Fruit fly (Drosophila melanogaster) whole organism, embryonic: ENCODE results near the gene Tom40.

Experiments used
- BEAF-32 ChIP-seq: fragments of 200-800 bp; sonication (Bioruptor generic); optimal IDR thresholded peaks from 3 replicates; lab custom pipeline; 2017; ENCODE audit warnings: missing biosample characterization, missing genetic modification characterization, mild to moderate bottlenecking, moderate library complexity, missing genetic modification reagents
- Bdp1 ChIP-seq: fragments of 200-800 bp; sonication (Bioruptor generic); optimal IDR thresholded peaks from 3 replicates; lab custom pipeline; 2016; ENCODE audit warnings: missing biosample characterization, missing genetic modification characterization
- Bgb ChIP-seq: fragments of 200-800 bp; sonication (Bioruptor generic); IDR thresholded peaks from 2 replicates; pipeline ENCODE4 v1.3.6; 2022; ENCODE audit warnings: missing biosample characterization, missing genetic modification characterization; ENCODE audit not compliant: partially characterized antibody
- CG10267 ChIP-seq: fragments of 200-800 bp; sonication (Bioruptor generic); optimal IDR thresholded peaks from 2 replicates; lab custom pipeline; 2018; ENCODE audit warnings: missing biosample characterization, mild to moderate bottlenecking, missing genetic modification characterization, moderate library complexity
- CG10431 ChIP-seq: fragments of 200-800 bp; sonication (Bioruptor generic); optimal IDR thresholded peaks from 3 replicates; lab custom pipeline; 2018; ENCODE audit warnings: missing biosample characterization, mild to moderate bottlenecking, missing genetic modification characterization
- CG10543 ChIP-seq: fragments of 200-800 bp; sonication (Bioruptor generic); optimal IDR thresholded peaks from 3 replicates; lab custom pipeline; 2017; ENCODE audit warnings: missing biosample characterization, mild to moderate bottlenecking, missing genetic modification characterization, moderate library complexity
- CG11560 ChIP-seq: fragments of 200-800 bp; sonication (Bioruptor generic); IDR thresholded peaks from 3 replicates; pipeline ENCODE4 v1.3.6; 2022; ENCODE audit warnings: missing biosample characterization, missing genetic modification characterization
- CG1529 ChIP-seq: fragments of 200-800 bp; sonication (Bioruptor generic); optimal IDR thresholded peaks from 3 replicates; lab custom pipeline; 2018; ENCODE audit warnings: missing biosample characterization, missing genetic modification characterization
- CG1603 ChIP-seq: fragments of 200-800 bp; sonication (Bioruptor generic); optimal IDR thresholded peaks from 2 replicates; lab custom pipeline; 2019; ENCODE audit warnings: missing biosample characterization, mild to moderate bottlenecking, missing genetic modification characterization, moderate library complexity
- CG17186 ChIP-seq: fragments of 200-800 bp; sonication (Bioruptor generic); optimal IDR thresholded peaks from 3 replicates; lab custom pipeline; 2017; ENCODE audit warnings: missing biosample characterization, missing genetic modification reagents, missing genetic modification characterization
- CG17612 ChIP-seq: fragments of 200-800 bp; sonication (Bioruptor generic); IDR thresholded peaks from 2 replicates; pipeline ENCODE4 v1.3.6; 2022; ENCODE audit warnings: missing biosample characterization, missing genetic modification characterization
- CG2116 ChIP-seq: fragments of 200-800 bp; sonication (Bioruptor generic); optimal IDR thresholded peaks from 3 replicates; lab custom pipeline; 2018; ENCODE audit warnings: missing biosample characterization, mild to moderate bottlenecking, missing genetic modification characterization
- CG30020 ChIP-seq: fragments of 200-800 bp; optimal IDR thresholded peaks from 2 replicates; lab custom pipeline; 2019; ENCODE audit warnings: missing biosample characterization, mild to moderate bottlenecking, missing genetic modification characterization, moderate library complexity
- CG3838 ChIP-seq: fragments of 200-800 bp; sonication (Bioruptor generic); optimal IDR thresholded peaks from 3 replicates; lab custom pipeline; 2016; ENCODE audit warnings: missing biosample characterization, missing genetic modification characterization
- CG3847 ChIP-seq: fragments of 200-800 bp; sonication (Bioruptor generic); IDR thresholded peaks from 2 replicates; pipeline ENCODE4 v1.3.6; 2022; ENCODE audit warnings: missing biosample characterization, missing genetic modification characterization
- CG4360 ChIP-seq: fragments of 200-800 bp; sonication (Bioruptor generic); IDR thresholded peaks from 2 replicates; pipeline ENCODE4 v1.3.6; 2022; ENCODE audit warnings: missing biosample characterization, missing genetic modification characterization
- CG4617 ChIP-seq: fragments of 200-800 bp; sonication (Bioruptor generic); optimal IDR thresholded peaks from 3 replicates; lab custom pipeline; 2016; ENCODE audit warnings: missing biosample characterization, missing genetic modification characterization, borderline replicate concordance
- CG6765 ChIP-seq: fragments of 200-800 bp; sonication (Bioruptor generic); optimal IDR thresholded peaks from 3 replicates; lab custom pipeline; 2017; ENCODE audit warnings: missing biosample characterization, mild to moderate bottlenecking, missing genetic modification characterization
- CG8359 ChIP-seq: fragments of 200-800 bp; sonication (Bioruptor generic); optimal IDR thresholded peaks from 2 replicates; lab custom pipeline; 2017; ENCODE audit warnings: missing biosample characterization, mild to moderate bottlenecking, missing genetic modification characterization, borderline replicate concordance
- CTCF ChIP-seq: fragments of 200-800 bp; sonication (Bioruptor generic); optimal IDR thresholded peaks from 2 replicates; lab custom pipeline; 2017; ENCODE audit warnings: missing biosample characterization, mild to moderate bottlenecking, missing genetic modification characterization, moderate library complexity
- CoRest ChIP-seq: fragments of 200-800 bp; sonication (Bioruptor generic); optimal IDR thresholded peaks from 3 replicates; lab custom pipeline; 2018; ENCODE audit warnings: missing biosample characterization, mild to moderate bottlenecking, missing genetic modification characterization, moderate library complexity
- D19A ChIP-seq: fragments of 200-800 bp; optimal IDR thresholded peaks from 3 replicates; lab custom pipeline; 2019; ENCODE audit warnings: missing biosample characterization, mild to moderate bottlenecking, missing genetic modification characterization, moderate library complexity
- Dbx ChIP-seq: fragments of 200-800 bp; sonication (Bioruptor generic); IDR thresholded peaks from 3 replicates; pipeline ENCODE4 v1.3.6; 2022; ENCODE audit warnings: missing biosample characterization, missing genetic modification characterization
- Dll ChIP-seq: fragments of 200-800 bp; sonication (Bioruptor generic); IDR thresholded peaks from 4 replicates; pipeline ENCODE4 v1.3.6; 2022; ENCODE audit warnings: missing biosample characterization, missing genetic modification characterization; ENCODE audit not compliant: partially characterized antibody
- Doc3 ChIP-seq: fragments of 200-800 bp; sonication (Bioruptor generic); IDR thresholded peaks from 3 replicates; pipeline ENCODE4 v1.3.6; 2022; ENCODE audit warnings: missing biosample characterization, missing genetic modification characterization; ENCODE audit not compliant: partially characterized antibody
- E2f1 ChIP-seq: fragments of 200-800 bp; sonication (Bioruptor generic); IDR thresholded peaks from 2 replicates; pipeline ENCODE4 v1.3.6; 2022; ENCODE audit warnings: missing biosample characterization, missing genetic modification characterization
- HLH4C ChIP-seq: fragments of 200-800 bp; sonication (Bioruptor generic); IDR thresholded peaks from 3 replicates; pipeline ENCODE4 v1.3.6; 2022; ENCODE audit warnings: missing biosample characterization, missing genetic modification characterization; ENCODE audit not compliant: partially characterized antibody
- HmgD ChIP-seq: fragments of 200-800 bp; sonication (Bioruptor generic); optimal IDR thresholded peaks from 3 replicates; lab custom pipeline; 2016; ENCODE audit warnings: missing biosample characterization, missing genetic modification characterization
- HmgZ ChIP-seq: fragments of 200-800 bp; sonication (Bioruptor generic); optimal IDR thresholded peaks from 2 replicates; lab custom pipeline; 2018; ENCODE audit warnings: missing biosample characterization, mild to moderate bottlenecking, missing genetic modification characterization
- MBD-R2 ChIP-seq: fragments of 200-800 bp; sonication (Bioruptor generic); IDR thresholded peaks from 2 replicates; pipeline ENCODE4 v1.3.6; 2022; ENCODE audit warnings: missing biosample characterization, missing genetic modification characterization
- MTF-1 ChIP-seq: fragments of 200-800 bp; sonication (Bioruptor generic); optimal IDR thresholded peaks from 2 replicates; lab custom pipeline; 2018; ENCODE audit warnings: missing biosample characterization, mild to moderate bottlenecking, missing genetic modification characterization, borderline replicate concordance
- Med ChIP-seq: fragments of 200-800 bp; sonication (Bioruptor generic); peaks from one replicate; lab custom pipeline; 2016; ENCODE audit warnings: missing biosample characterization, missing genetic modification characterization, mild to moderate bottlenecking, inconsistent platforms, moderate library complexity
- Meics ChIP-seq: fragments of 200-800 bp; sonication (Bioruptor generic); optimal IDR thresholded peaks from 2 replicates; lab custom pipeline; 2017; ENCODE audit warnings: missing biosample characterization, mild to moderate bottlenecking, missing genetic modification characterization
- Oaz ChIP-seq: fragments of 200-800 bp; sonication (Bioruptor generic); IDR thresholded peaks from 2 replicates; pipeline ENCODE4 v1.3.6; 2022; ENCODE audit warnings: missing biosample characterization, missing genetic modification characterization
- PHDP ChIP-seq: fragments of 200-800 bp; sonication (Bioruptor generic); optimal IDR thresholded peaks from 3 replicates; lab custom pipeline; 2018; ENCODE audit warnings: missing biosample characterization, mild to moderate bottlenecking, missing genetic modification characterization, moderate library complexity
- Poxn ChIP-seq: fragments of 200-800 bp; sonication (Bioruptor generic); IDR thresholded peaks from 2 replicates; pipeline ENCODE4 v1.3.6; 2022; ENCODE audit warnings: missing biosample characterization, missing genetic modification characterization
- Taf1 ChIP-seq: fragments of 200-800 bp; sonication (Bioruptor generic); IDR thresholded peaks from 2 replicates; pipeline ENCODE4 v1.3.6; 2022; ENCODE audit warnings: missing biosample characterization, missing genetic modification characterization
- amos ChIP-seq: fragments of 200-800 bp; sonication (Bioruptor generic); IDR thresholded peaks from 2 replicates; pipeline ENCODE4 v1.3.6; 2022; ENCODE audit warnings: missing biosample characterization, missing genetic modification characterization; ENCODE audit not compliant: partially characterized antibody
- bbx ChIP-seq: fragments of 200-800 bp; sonication (Bioruptor generic); IDR thresholded peaks from 2 replicates; pipeline ENCODE4 v1.3.6; 2022; ENCODE audit warnings: missing biosample characterization, missing genetic modification characterization; ENCODE audit not compliant: partially characterized antibody
- btn ChIP-seq: fragments of 200-800 bp; sonication (Bioruptor generic); optimal IDR thresholded peaks from 2 replicates; lab custom pipeline; 2016; ENCODE audit warnings: missing biosample characterization, missing genetic modification characterization
- ci ChIP-seq: fragments of 200-800 bp; sonication (Bioruptor generic); IDR thresholded peaks from 3 replicates; pipeline ENCODE4 v1.3.6; 2022; ENCODE audit warnings: missing biosample characterization, missing genetic modification characterization
- crol ChIP-seq: fragments of 200-800 bp; sonication (Bioruptor generic); IDR thresholded peaks from 2 replicates; pipeline ENCODE4 v1.3.6; 2022; ENCODE audit warnings: missing biosample characterization, missing genetic modification characterization
- gt ChIP-seq: fragments of 200-800 bp; sonication (Bioruptor generic); IDR thresholded peaks from 2 replicates; pipeline ENCODE4 v1.3.6; 2022; ENCODE audit warnings: missing biosample characterization, missing genetic modification characterization
- hb ChIP-seq: fragments of 200-800 bp; sonication (Bioruptor generic); IDR thresholded peaks from 3 replicates; pipeline ENCODE4 v1.3.6; 2022; ENCODE audit warnings: missing biosample characterization, missing genetic modification characterization; ENCODE audit not compliant: partially characterized antibody
- her ChIP-seq: fragments of 200-800 bp; sonication (Bioruptor generic); optimal IDR thresholded peaks from 2 replicates; lab custom pipeline; 2016; ENCODE audit warnings: missing biosample characterization, missing genetic modification characterization
- insv ChIP-seq, 2 experiments: fragments of 200-800 bp; sonication (Bioruptor generic); optimal IDR thresholded peaks; 3 replicates each; lab custom pipeline; 2016 to 2018; ENCODE audit warnings: missing biosample characterization in 2 of 2, missing genetic modification characterization in 2 of 2
- run ChIP-seq: fragments of 200-800 bp; sonication (Bioruptor generic); optimal IDR thresholded peaks from 3 replicates; lab custom pipeline; 2018; ENCODE audit warnings: missing biosample characterization, mild to moderate bottlenecking, missing genetic modification characterization
- sens-2 ChIP-seq: fragments of 200-800 bp; sonication (Bioruptor generic); IDR thresholded peaks from 2 replicates; pipeline ENCODE4 v1.3.6; 2022; ENCODE audit warnings: missing biosample characterization, missing genetic modification characterization
- vfl ChIP-seq: fragments of 200-800 bp; sonication (Bioruptor generic); optimal IDR thresholded peaks from 2 replicates; lab custom pipeline; 2016; ENCODE audit warnings: missing biosample characterization, missing genetic modification characterization
- wek ChIP-seq: fragments of 200-800 bp; sonication (Bioruptor generic); optimal IDR thresholded peaks from 3 replicates; lab custom pipeline; 2018; ENCODE audit warnings: missing biosample characterization, mild to moderate bottlenecking, missing genetic modification characterization, moderate library complexity
- zf30C ChIP-seq: fragments of 200-800 bp; sonication (Bioruptor generic); optimal IDR thresholded peaks from 3 replicates; lab custom pipeline; 2018; ENCODE audit warnings: missing biosample characterization, mild to moderate bottlenecking, missing genetic modification characterization

The Tom40 gene

dm6 chrX:7721905-7722304, 14.8 kb upstream of the Tom40 start, which contains the start of gene Hira (continued):
- no peak for TF ChIP-seq CG17612 (GFP tag; lab: Robert Waterston, UW)
- peak; percentile 57 for TF ChIP-seq HmgZ (tag; lab: Kevin White, UChicago)
- peak; percentile 21 for TF ChIP-seq CG17186 (GFP tag; lab: Kevin White, UChicago)
- TF ChIP-seq Doc3 (GFP tag; lab: Robert Waterston, UW), result peak; percentile 77
- TF ChIP-seq CG4360 (GFP tag; lab: Robert Waterston, UW), result no peak
- no peak for TF ChIP-seq E2f1 (GFP tag; lab: Robert Waterston, UW)
- no peak for TF ChIP-seq CG3847
- TF ChIP-seq Dll (GFP tag; lab: Robert Waterston, UW), result peak; percentile 88
- no peak for TF ChIP-seq crol (GFP tag; lab: Robert Waterston, UW)
- peak; percentile 66 for TF ChIP-seq Med (GFP tag; lab: Kevin White, UChicago)
- TF ChIP-seq insv (GFP tag; optimal IDR thresholded peaks at IDR 0.05; lab: Kevin White, UChicago), result peak in 1 of 2 experiments; percentile 34
- no peak for TF ChIP-seq CG10431 (GFP tag; lab: Kevin White, UChicago)
- no peak for TF ChIP-seq Oaz (GFP tag; lab: Robert Waterston, UW)
- no peak for TF ChIP-seq CG6765 (GFP tag; lab: Kevin White, UChicago)
- peak; percentile 88 for TF ChIP-seq CG2116 (GFP tag; lab: Kevin White, UChicago)
- TF ChIP-seq D19A, result no peak
- no peak for TF ChIP-seq HmgD (GFP tag; lab: Kevin White, UChicago)
- TF ChIP-seq hb (GFP tag; lab: Robert Waterston, UW), result peak; percentile 82
- no peak for TF ChIP-seq gt (GFP tag; lab: Robert Waterston, UW)
- TF ChIP-seq Meics (GFP tag; lab: Kevin White, UChicago), result no peak
- TF ChIP-seq CG4617 (GFP tag; lab: Kevin White, UChicago), result peak; percentile 16
- no peak for TF ChIP-seq Bdp1
- TF ChIP-seq MBD-R2 (GFP tag; lab: Robert Waterston, UW), result peak; percentile 80
- TF ChIP-seq sens-2, result no peak
- peak; percentile 42 for TF ChIP-seq CG10267
- peak; percentile 32 for TF ChIP-seq CTCF
- TF ChIP-seq CoRest, result no peak
- TF ChIP-seq run (tag; lab: Kevin White, UChicago), result no peak
- TF ChIP-seq ci, result no peak
- no peak for TF ChIP-seq Dbx (GFP tag; lab: Robert Waterston, UW)
- peak; percentile 9 for TF ChIP-seq her (GFP tag; lab: Kevin White, UChicago)
- TF ChIP-seq CG1529 (GFP tag; lab: Kevin White, UChicago), result no peak
- peak; percentile 93 for TF ChIP-seq bbx (GFP tag; lab: Robert Waterston, UW)
- peak; percentile 89 for TF ChIP-seq amos (GFP tag; lab: Robert Waterston, UW)
- no peak for TF ChIP-seq Taf1 (GFP tag; lab: Robert Waterston, UW)
- TF ChIP-seq btn (GFP tag; lab: Kevin White, UChicago), result no peak
- TF ChIP-seq vfl (GFP tag; lab: Kevin White, UChicago), result no peak
- peak; percentile 80 for TF ChIP-seq BEAF-32
- TF ChIP-seq HLH4C (GFP tag; lab: Robert Waterston, UW), result peak; percentile 93
- no peak for TF ChIP-seq wek (GFP tag; lab: Kevin White, UChicago)
- peak; percentile 91 for TF ChIP-seq Bgb (GFP tag; lab: Robert Waterston, UW)
- TF ChIP-seq CG30020 (tag; lab: Kevin White, UChicago), result no peak
- peak; percentile 7 for TF ChIP-seq PHDP (tag; lab: Kevin White, UChicago)
- no peak for TF ChIP-seq CG8359 (GFP tag; lab: Kevin White, UChicago)
- no peak for TF ChIP-seq CG10543 (GFP tag; lab: Kevin White, UChicago)
- TF ChIP-seq MTF-1, result no peak
- no peak for TF ChIP-seq Poxn
- TF ChIP-seq CG11560 (tag; lab: Robert Waterston, UW), result no peak
- no peak for TF ChIP-seq zf30C (GFP tag; lab: Kevin White, UChicago)
- no peak for TF ChIP-seq CG3838
- TF ChIP-seq CG1603 (tag; lab: Kevin White, UChicago), result peak; percentile 67
